Worm (Caenorhabditis elegans) whole organism, L4 larva: ENCODE data around the gene aff-1.

ENCODE experiments used
- F49E8.2 ChIP-seq: sonication (generic microtip); optimal IDR thresholded peaks from 2 replicates; lab custom pipeline; 2016; ENCODE audit warnings: missing compliant biosample characterization, mild to moderate bottlenecking, missing genetic modification characterization, borderline replicate concordance
- R02D3.7 ChIP-seq: fragments of 150-350 bp; sonication (generic microtip); optimal IDR thresholded peaks from 3 replicates; lab custom pipeline; 2014; ENCODE audit warnings: missing biosample characterization, missing genetic modification characterization
- ama-1 ChIP-seq: fragments of 150-350 bp; optimal IDR thresholded peaks from 2 replicates; lab custom pipeline; 2014; ENCODE audit warnings: inconsistent platforms, mixed read lengths
- daf-8 ChIP-seq: fragments of 200-800 bp; sonication (Bioruptor generic); IDR thresholded peaks from 2 replicates; pipeline ENCODE4 v1.3.6; 2022; ENCODE audit warnings: missing genetic modification characterization, missing compliant biosample characterization
- dmd-9 ChIP-seq: fragments of 200-800 bp; sonication (Bioruptor generic); IDR thresholded peaks from 2 replicates; pipeline ENCODE4 v1.3.6; 2022; ENCODE audit warnings: missing genetic modification reagents, missing genetic modification characterization, missing compliant biosample characterization
- egl-27 ChIP-seq: sonication (generic microtip); optimal IDR thresholded peaks from 3 replicates; lab custom pipeline; 2017; ENCODE audit warnings: missing biosample characterization, missing genetic modification reagents, missing genetic modification characterization
- lin-13 ChIP-seq: fragments of 150-350 bp; optimal IDR thresholded peaks from 2 replicates; lab custom pipeline; 2014; ENCODE audit warnings: missing biosample characterization, missing genetic modification reagents, missing genetic modification characterization
- lir-3 ChIP-seq: sonication (generic microtip); optimal IDR thresholded peaks from 2 replicates; lab custom pipeline; 2016; ENCODE audit warnings: mild to moderate bottlenecking, missing genetic modification characterization, missing compliant biosample characterization
- mep-1 ChIP-seq: fragments of 150-350 bp; sonication (generic microtip); optimal IDR thresholded peaks from 3 replicates; lab custom pipeline; 2014; ENCODE audit warnings: missing biosample characterization, missing genetic modification characterization
- nhr-237 ChIP-seq: sonication (generic microtip); optimal IDR thresholded peaks from 2 replicates; lab custom pipeline; 2017; ENCODE audit warnings: missing biosample characterization, missing genetic modification characterization
- nhr-77 ChIP-seq: fragments of 150-350 bp; optimal IDR thresholded peaks from 2 replicates; lab custom pipeline; 2014; ENCODE audit warnings: missing biosample characterization, missing genetic modification characterization
- unc-130 ChIP-seq: sonication (generic microtip); optimal IDR thresholded peaks from 2 replicates; lab custom pipeline; 2016; ENCODE audit warnings: missing genetic modification reagents, missing genetic modification characterization, missing compliant biosample characterization

DNA sequence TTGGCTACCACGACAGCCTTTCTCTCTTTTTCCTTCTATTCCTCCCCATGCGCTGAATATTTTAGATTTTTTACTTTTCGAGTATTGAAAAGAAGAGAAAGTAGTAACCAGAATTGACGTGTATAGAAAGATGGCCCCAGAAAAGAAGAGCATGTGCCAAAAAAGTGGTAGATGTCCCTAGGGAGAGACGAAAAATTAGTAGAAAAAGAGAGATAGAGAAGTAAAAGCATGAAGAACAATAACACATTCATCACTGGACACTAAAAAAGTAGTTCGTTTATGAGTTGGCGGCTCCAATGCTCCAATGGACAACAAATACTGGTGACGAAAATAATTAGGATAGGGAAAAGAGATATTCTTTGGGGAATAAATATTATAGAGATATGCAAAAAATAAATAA lies 51.0 kb downstream of the aff-1 start:
- TF ChIP-seq dmd-9 (GFP tag; lab: Robert Waterston, UW), result no peak
- TF ChIP-seq lir-3 (tag; lab: Kevin White, UChicago), result no peak
- TF ChIP-seq F49E8.2 (tag; lab: Kevin White, UChicago), result no peak
- TF ChIP-seq daf-8 (GFP tag; lab: Robert Waterston, UW), result no peak
- TF ChIP-seq R02D3.7 (tag; lab: Kevin White, UChicago), result no peak
- no peak for TF ChIP-seq nhr-77 (tag; lab: Kevin White, UChicago)
- TF ChIP-seq ama-1 (lab: Kevin White, UChicago), result no peak
- TF ChIP-seq nhr-237 (tag; lab: Kevin White, UChicago), result no peak
- TF ChIP-seq unc-130 (GFP tag; lab: Kevin White, UChicago), result no peak
- TF ChIP-seq mep-1 (tag; lab: Kevin White, UChicago), result no peak
- TF ChIP-seq lin-13 (GFP tag; lab: Kevin White, UChicago), result no peak
- no peak for TF ChIP-seq egl-27 (tag; lab: Kevin White, UChicago)
